Worm (Caenorhabditis elegans): Measurements from ENCODE around the gene Y53G8AM.4.

The Y53G8AM.4 gene

ce11 chrIII:3255575-3255974 is at the start of gene Y53G8AM.4:
Y53G8AM.4 (minus strand) TSS chrIII:3255675.
- TF ChIP-seq tab-1 (GFP tag; IDR thresholded peaks at IDR 0.05) (no peak), ztf-29 (GFP tag; IDR thresholded peaks at IDR 0.05) (no peak), ref-1 (GFP tag; conservative IDR thresholded peaks at IDR 0.05) (no peak), flt-1 (GFP tag; IDR thresholded peaks at IDR 0.05) (no peak)

- no peak for TF ChIP-seq klf-2 (GFP tag; conservative IDR thresholded peaks at IDR 0.05)
- no peak for TF ChIP-seq ref-1 (GFP tag; conservative IDR thresholded peaks at IDR 0.05)
- TF ChIP-seq flt-1 (GFP tag; IDR thresholded peaks at IDR 0.05): no peak
- no peak for TF ChIP-seq tab-1 (GFP tag; IDR thresholded peaks at IDR 0.05)
- no peak for TF ChIP-seq med-1 (GFP tag; optimal IDR thresholded peaks at IDR 0.05; ENCODE audit: insufficient read depth)
- TF ChIP-seq ztf-23 (GFP tag; IDR thresholded peaks at IDR 0.05): no peak
- TF ChIP-seq T22C8.4 (GFP tag; IDR thresholded peaks at IDR 0.05): no peak
Observed at ce11 chrIII:3304554-3304953, 49.1 kb upstream of the Y53G8AM.4 start.

- no peak for TF ChIP-seq tab-1 (GFP tag; IDR thresholded peaks at IDR 0.05)
- no peak for TF ChIP-seq cog-1 (tag; optimal IDR thresholded peaks at IDR 0.05)
- TF ChIP-seq T22C8.4 (GFP tag; IDR thresholded peaks at IDR 0.05): no peak
- no peak for TF ChIP-seq ztf-29 (GFP tag; IDR thresholded peaks at IDR 0.05)
- no peak for TF ChIP-seq flt-1 (GFP tag; IDR thresholded peaks at IDR 0.05)
- TF ChIP-seq ztf-23 (GFP tag; IDR thresholded peaks at IDR 0.05): no peak
- TF ChIP-seq ref-1 (GFP tag; conservative IDR thresholded peaks at IDR 0.05): no peak
- no peak for TF ChIP-seq med-1 (GFP tag; optimal IDR thresholded peaks at IDR 0.05; ENCODE audit: insufficient read depth)
- no peak for TF ChIP-seq klf-2 (GFP tag; conservative IDR thresholded peaks at IDR 0.05)
Observed at ce11 chrIII:3297151-3297550, 41.7 kb upstream of the Y53G8AM.4 start, which contains the start of gene Y53G8AR.5. Y53G8AR.5 (plus strand) TSS chrIII:3297451.

ce11 chrIII:3294283-3294793 is 38.9 kb upstream of the Y53G8AM.4 start, which contains the start of the genes Y53G8AR.8 and Y53G8AR.6:
Y53G8AR.8 (minus strand) TSS chrIII:3294330.
Y53G8AR.6 (plus strand) TSS chrIII:3294743.
- no peak for TF ChIP-seq klf-2 (GFP tag; conservative IDR thresholded peaks at IDR 0.05)
- no peak for TF ChIP-seq flt-1 (GFP tag; IDR thresholded peaks at IDR 0.05)
- no peak for TF ChIP-seq ref-1 (GFP tag; conservative IDR thresholded peaks at IDR 0.05)
- no peak for TF ChIP-seq T22C8.4 (GFP tag; IDR thresholded peaks at IDR 0.05)
- TF ChIP-seq tab-1 (GFP tag; IDR thresholded peaks at IDR 0.05): no peak
- no peak for TF ChIP-seq ztf-29 (GFP tag; IDR thresholded peaks at IDR 0.05)
- no peak for TF ChIP-seq cog-1 (tag; optimal IDR thresholded peaks at IDR 0.05)
- TF ChIP-seq ztf-23 (GFP tag; IDR thresholded peaks at IDR 0.05): no peak
- TF ChIP-seq med-1 (GFP tag; optimal IDR thresholded peaks at IDR 0.05; ENCODE audit: insufficient read depth): no peak

ce11 chrIII:3281860-3282358 is 26.4 kb upstream of the Y53G8AM.4 start, which contains the start of gene mfsd-8:
mfsd-8 (plus strand) TSS chrIII:3282308.
- no peak for TF ChIP-seq cog-1 (tag; optimal IDR thresholded peaks at IDR 0.05)

- TF ChIP-seq ztf-23 (GFP tag; IDR thresholded peaks at IDR 0.05) (0 out of 2 replicates have a peak, but pooled peaks have one; percentile 39), ztf-29 (GFP tag; IDR thresholded peaks at IDR 0.05) (no peak), cog-1 (tag; optimal IDR thresholded peaks at IDR 0.05) (peak; percentile 55)
Observed at ce11 chrIII:3279304-3279703, 23.8 kb upstream of the Y53G8AM.4 start.

ce11 chrIII:3278610-3279009 is 23.1 kb upstream of the Y53G8AM.4 start, which contains the start of gene Y53G8AM.8:
Y53G8AM.8 (minus strand) TSS chrIII:3278710.
- TF ChIP-seq tab-1 (GFP tag; IDR thresholded peaks at IDR 0.05) (no peak), ref-1 (GFP tag; conservative IDR thresholded peaks at IDR 0.05) (no peak), ztf-29 (GFP tag; IDR thresholded peaks at IDR 0.05) (no peak), flt-1 (GFP tag; IDR thresholded peaks at IDR 0.05) (no peak), klf-2 (GFP tag; conservative IDR thresholded peaks at IDR 0.05) (no peak), T22C8.4 (GFP tag; IDR thresholded peaks at IDR 0.05) (no peak), ztf-23 (GFP tag; IDR thresholded peaks at IDR 0.05) (no peak), cog-1 (tag; optimal IDR thresholded peaks at IDR 0.05) (no peak), med-1 (GFP tag; optimal IDR thresholded peaks at IDR 0.05; ENCODE audit: insufficient read depth) (no peak)

- TF ChIP-seq ref-1 (GFP tag; conservative IDR thresholded peaks at IDR 0.05): no peak
- no peak for TF ChIP-seq klf-2 (GFP tag; conservative IDR thresholded peaks at IDR 0.05)
- TF ChIP-seq cog-1 (tag; optimal IDR thresholded peaks at IDR 0.05): no peak
- no peak for TF ChIP-seq ztf-29 (GFP tag; IDR thresholded peaks at IDR 0.05)
- no peak for TF ChIP-seq ztf-23 (GFP tag; IDR thresholded peaks at IDR 0.05)
- TF ChIP-seq flt-1 (GFP tag; IDR thresholded peaks at IDR 0.05): no peak
- no peak for TF ChIP-seq tab-1 (GFP tag; IDR thresholded peaks at IDR 0.05)
- no peak for TF ChIP-seq med-1 (GFP tag; optimal IDR thresholded peaks at IDR 0.05; ENCODE audit: insufficient read depth)
- no peak for TF ChIP-seq T22C8.4 (GFP tag; IDR thresholded peaks at IDR 0.05)
Observed at ce11 chrIII:3273141-3273540, 17.7 kb upstream of the Y53G8AM.4 start.

- TF ChIP-seq flt-1 (GFP tag; IDR thresholded peaks at IDR 0.05) (0 out of 2 replicates have a peak, but pooled peaks have one; percentile 21), ztf-29 (GFP tag; IDR thresholded peaks at IDR 0.05) (no peak), cog-1 (tag; optimal IDR thresholded peaks at IDR 0.05) (peak; percentile 72)
Observed at ce11 chrIII:3271682-3272081, 16.2 kb upstream of the Y53G8AM.4 start.

ce11 chrIII:3266602-3267001 is 11.1 kb upstream of the Y53G8AM.4 start, which contains the start of gene Y53G8AM.7:
Y53G8AM.7 (minus strand) TSS chrIII:3266702.
- TF ChIP-seq T22C8.4 (GFP tag; IDR thresholded peaks at IDR 0.05) (no peak), tab-1 (GFP tag; IDR thresholded peaks at IDR 0.05) (no peak), ztf-23 (GFP tag; IDR thresholded peaks at IDR 0.05) (no peak), flt-1 (GFP tag; IDR thresholded peaks at IDR 0.05) (no peak), ref-1 (GFP tag; conservative IDR thresholded peaks at IDR 0.05) (no peak), klf-2 (GFP tag; conservative IDR thresholded peaks at IDR 0.05) (no peak), cog-1 (tag; optimal IDR thresholded peaks at IDR 0.05) (no peak), ztf-29 (GFP tag; IDR thresholded peaks at IDR 0.05) (no peak), med-1 (GFP tag; optimal IDR thresholded peaks at IDR 0.05; ENCODE audit: insufficient read depth) (no peak)

Data from whole organism, midembryonic.